Fruit fly (Drosophila melanogaster): ENCODE measurements around the gene CG13901.

CG13901 gene

DNA sequence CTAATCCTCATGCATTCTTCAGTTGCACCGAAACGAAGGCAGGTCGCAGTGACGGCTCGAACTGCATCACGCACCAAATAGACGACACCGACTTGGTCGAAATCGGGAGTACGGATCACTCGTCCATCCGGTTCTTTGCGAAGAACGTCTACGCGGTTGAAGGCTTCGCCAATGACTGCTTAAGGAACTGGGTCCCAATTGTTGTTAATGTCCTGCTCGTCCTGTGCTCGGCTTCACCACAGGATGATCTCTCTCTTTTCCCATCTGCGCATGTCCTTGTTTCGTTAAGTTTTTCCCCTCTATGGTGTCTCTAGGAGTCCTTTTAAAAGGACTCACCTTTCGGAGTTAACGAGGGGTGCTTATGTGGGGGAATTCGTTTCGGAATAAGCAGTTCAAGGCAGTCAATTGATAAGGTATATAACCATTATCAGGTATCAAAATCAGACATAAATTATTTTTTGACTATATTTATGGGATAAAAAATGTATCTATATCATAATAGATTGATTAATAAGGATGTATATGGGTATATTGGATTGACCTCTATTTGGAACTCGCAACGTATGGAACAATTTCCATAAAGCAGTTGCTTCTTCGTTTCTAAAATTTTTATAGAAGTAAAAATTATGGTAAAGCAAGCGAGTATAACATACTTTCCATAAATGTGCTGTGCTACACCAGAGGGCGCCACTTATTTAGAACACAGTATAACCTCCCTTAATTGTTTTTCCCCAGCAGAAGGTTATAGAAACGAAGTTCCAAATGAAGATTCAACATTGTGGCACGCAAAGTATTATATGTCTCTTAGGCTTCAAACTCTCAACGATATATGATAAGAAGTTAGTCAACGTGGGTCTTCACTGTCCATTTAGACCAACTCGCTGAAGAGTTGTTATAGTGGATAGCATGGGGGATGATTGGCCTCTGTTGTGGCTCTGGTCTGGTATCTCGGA, 19.7 kb upstream of the CG13901 start, which contains the start of gene dpr20 (continued):
- TF ChIP-seq CG10543 (GFP tag; optimal IDR thresholded peaks at IDR 0.05) (peak; percentile 63), ara (GFP tag; IDR thresholded peaks at IDR 0.05) (peak; percentile 64), zfh1 (GFP tag; IDR thresholded peaks at IDR 0.05) (peak; percentile 86), Mes4 (GFP tag; optimal IDR thresholded peaks at IDR 0.05) (no peak), gsb-n (tag; optimal IDR thresholded peaks at IDR 0.05) (peak; percentile 15), CG11504 (tag; optimal IDR thresholded peaks at IDR 0.05) (peak; percentile 70), gcm2 (GFP tag; optimal IDR thresholded peaks at IDR 0.05) (peak; percentile 17), CG11085 (GFP tag; IDR thresholded peaks at IDR 0.05) (peak; percentile 76), HHEX (GFP tag; optimal IDR thresholded peaks at IDR 0.05) (peak; percentile 77), Antp (GFP tag; optimal IDR thresholded peaks at IDR 0.05) (peak; percentile 77), repo (GFP tag; optimal IDR thresholded peaks at IDR 0.05) (peak; percentile 34), CG6654 (GFP tag; optimal IDR thresholded peaks at IDR 0.05) (peak; percentile 42), cad (GFP tag; optimal IDR thresholded peaks at IDR 0.05) (no peak), grau (tag; optimal IDR thresholded peaks at IDR 0.05) (peak; percentile 94), hth (optimal IDR thresholded peaks at IDR 0.05) (no peak), kah (GFP tag; optimal IDR thresholded peaks at IDR 0.05) (no peak), her (GFP tag; optimal IDR thresholded peaks at IDR 0.05) (peak; percentile 73), sd (tag; optimal IDR thresholded peaks at IDR 0.05) (peak; percentile 13), HLHmδ (GFP tag; optimal IDR thresholded peaks at IDR 0.05) (no peak), dati (GFP tag; IDR thresholded peaks at IDR 0.05) (peak; percentile 71), unpg (GFP tag; optimal IDR thresholded peaks at IDR 0.05) (peak; percentile 78), CG32767 (GFP tag; IDR thresholded peaks at IDR 0.05) (peak; percentile 79), gsb (GFP tag; IDR thresholded peaks at IDR 0.05) (peak; percentile 83), Poxn (GFP tag; IDR thresholded peaks at IDR 0.05) (peak; percentile 70), CHES-1-like (GFP tag; optimal IDR thresholded peaks at IDR 0.05) (peak; percentile 65), Lhr (GFP tag; optimal IDR thresholded peaks at IDR 0.05) (peak; percentile 3), gro (GFP tag; optimal IDR thresholded peaks at IDR 0.05) (peak; percentile 40), sug (tag; optimal IDR thresholded peaks at IDR 0.05) (peak; percentile 64), CG8924 (tag; optimal IDR thresholded peaks at IDR 0.05) (peak; percentile 58), amos (GFP tag; IDR thresholded peaks at IDR 0.05; ENCODE audit: partially characterized antibody) (no peak), CG1602 (GFP tag; optimal IDR thresholded peaks at IDR 0.05) (peak; percentile 52), abd-A (tag; optimal IDR thresholded peaks at IDR 0.05) (no peak), gfzf (GFP tag; optimal IDR thresholded peaks at IDR 0.05) (no peak), E2f2 (GFP tag; IDR thresholded peaks at IDR 0.05) (peak; percentile 69), ab (GFP tag; optimal IDR thresholded peaks at IDR 0.05) (peak; percentile 0), chn (GFP tag; optimal IDR thresholded peaks at IDR 0.05) (peak; percentile 67), Meics (GFP tag; optimal IDR thresholded peaks at IDR 0.05) (peak; percentile 85), CG10274 (GFP tag; optimal IDR thresholded peaks at IDR 0.05) (peak; percentile 41), pan (optimal IDR thresholded peaks at IDR 0.05) (no peak), pan (GFP tag; optimal IDR thresholded peaks at IDR 0.05 in 1 of 2, IDR thresholded peaks at IDR 0.05 in 1 of 2) (peak in 1 of 2 experiments; percentile 93), CG4404 (GFP tag; IDR thresholded peaks at IDR 0.05) (peak; percentile 57; the same call in 1 of the 2 replicates), ase (GFP tag; IDR thresholded peaks at IDR 0.05) (peak; percentile 87), CG15073 (GFP tag; optimal IDR thresholded peaks at IDR 0.05) (no peak), lov (optimal IDR thresholded peaks at IDR 0.05) (no peak), lov (GFP tag; IDR thresholded peaks at IDR 0.05) (peak; percentile 75; the same call in 2 of the 3 replicates), CG2120 (GFP tag; optimal IDR thresholded peaks at IDR 0.05) (peak; percentile 91), CG15514 (GFP tag; optimal IDR thresholded peaks at IDR 0.05) (peak; percentile 78), CG15269 (tag; optimal IDR thresholded peaks at IDR 0.05) (peak; percentile 83), CG12219 (GFP tag; optimal IDR thresholded peaks at IDR 0.05) (peak; percentile 73)

All from whole organism, embryonic.